Worm (Caenorhabditis elegans) whole organism, late embryonic: ENCODE results near the gene clec-42.

Experiments
- F13H6.1 ChIP-seq: sonication (generic microtip); optimal IDR thresholded peaks from 2 replicates; lab custom pipeline; 2016; ENCODE audit warnings: missing genetic modification characterization, missing compliant biosample characterization
- K02D7.2 ChIP-seq: sonication (generic microtip); optimal IDR thresholded peaks from 2 replicates; lab custom pipeline; 2017; ENCODE audit warnings: mild to moderate bottlenecking, missing genetic modification characterization, missing compliant biosample characterization
- K09A11.1 ChIP-seq: sonication (generic microtip); optimal IDR thresholded peaks from 2 replicates; lab custom pipeline; 2017; ENCODE audit warnings: antibody characterized with exemption, mild to moderate bottlenecking, missing genetic modification characterization, missing compliant biosample characterization; ENCODE audit not compliant: insufficient read depth
- Y22D7AL.16 ChIP-seq: sonication (generic microtip); optimal IDR thresholded peaks from 2 replicates; lab custom pipeline; 2016; ENCODE audit warnings: missing genetic modification characterization, missing compliant biosample characterization
- ceh-14 ChIP-seq: sonication (generic microtip); optimal IDR thresholded peaks from 2 replicates; lab custom pipeline; 2016; ENCODE audit warnings: missing genotype, missing genetic modification characterization, missing compliant biosample characterization
- ceh-2 ChIP-seq: sonication (generic microtip); optimal IDR thresholded peaks from 2 replicates; lab custom pipeline; 2016; ENCODE audit warnings: missing genotype, missing genetic modification characterization, missing compliant biosample characterization
- ceh-24 ChIP-seq: sonication (generic microtip); optimal IDR thresholded peaks from 2 replicates; lab custom pipeline; 2016; ENCODE audit warnings: mild to moderate bottlenecking, missing genetic modification characterization, missing compliant biosample characterization
- ceh-30 ChIP-seq: fragments of 150-350 bp; optimal IDR thresholded peaks from 2 replicates; lab custom pipeline; 2014; ENCODE audit warnings: missing biosample characterization, missing genetic modification characterization
- ceh-31 ChIP-seq: sonication (generic microtip); optimal IDR thresholded peaks from 2 replicates; lab custom pipeline; 2016; ENCODE audit warnings: missing genetic modification characterization, missing compliant biosample characterization
- ceh-34 ChIP-seq: sonication (generic microtip); optimal IDR thresholded peaks from 2 replicates; lab custom pipeline; 2016; ENCODE audit warnings: mild to moderate bottlenecking, missing genetic modification characterization, missing compliant biosample characterization
- ceh-45 ChIP-seq: fragments of 200-800 bp; sonication (Bioruptor generic); IDR thresholded peaks from 2 replicates; pipeline ENCODE4 v1.3.6; 2022; ENCODE audit warnings: missing genetic modification reagents, missing genetic modification characterization, missing compliant biosample characterization
- ceh-48 ChIP-seq: sonication (generic microtip); optimal IDR thresholded peaks from 2 replicates; lab custom pipeline; 2016; ENCODE audit warnings: missing genetic modification characterization, inconsistent platforms, missing compliant biosample characterization
- ceh-9 ChIP-seq: sonication (generic microtip); optimal IDR thresholded peaks from 2 replicates; lab custom pipeline; 2016; ENCODE audit warnings: mild to moderate bottlenecking, missing genetic modification characterization, inconsistent platforms, missing compliant biosample characterization
- che-1 ChIP-seq: sonication (generic microtip); optimal IDR thresholded peaks from 2 replicates; lab custom pipeline; 2016; ENCODE audit warnings: mild to moderate bottlenecking, missing genetic modification characterization, missing compliant biosample characterization
- dve-1 ChIP-seq: sonication (generic microtip); optimal IDR thresholded peaks from 2 replicates; lab custom pipeline; 2017; ENCODE audit warnings: antibody characterized with exemption, mild to moderate bottlenecking, missing genetic modification characterization, missing compliant biosample characterization
- ets-4 ChIP-seq: sonication (generic microtip); optimal IDR thresholded peaks from 2 replicates; lab custom pipeline; 2016; ENCODE audit warnings: missing genetic modification characterization, missing compliant biosample characterization
- fkh-6 ChIP-seq: sonication (generic microtip); optimal IDR thresholded peaks from 2 replicates; lab custom pipeline; 2016; ENCODE audit warnings: missing genetic modification characterization, missing compliant biosample characterization
- hlh-6 ChIP-seq: sonication (generic microtip); optimal IDR thresholded peaks from 2 replicates; lab custom pipeline; 2016; ENCODE audit warnings: missing genotype, missing genetic modification characterization, missing compliant biosample characterization
- lim-6 ChIP-seq: sonication (generic microtip); optimal IDR thresholded peaks from 2 replicates; lab custom pipeline; 2016; ENCODE audit warnings: missing genetic modification characterization, missing compliant biosample characterization
- nhr-11 ChIP-seq: fragments of 150-350 bp; optimal IDR thresholded peaks from 2 replicates; lab custom pipeline; 2014; ENCODE audit warnings: missing biosample characterization, missing genetic modification characterization
- nhr-232 ChIP-seq: sonication (generic microtip); optimal IDR thresholded peaks from 2 replicates; lab custom pipeline; 2016; ENCODE audit warnings: missing genetic modification characterization, missing compliant biosample characterization
- odd-2 ChIP-seq: sonication (generic microtip); optimal IDR thresholded peaks from 2 replicates; lab custom pipeline; 2017; ENCODE audit warnings: antibody characterized with exemption, mild to moderate bottlenecking, missing genetic modification characterization, missing compliant biosample characterization
- pax-1 ChIP-seq: fragments of 150-350 bp; optimal IDR thresholded peaks from 2 replicates; lab custom pipeline; 2014; ENCODE audit warnings: missing biosample characterization, missing genetic modification characterization
- pha-2 ChIP-seq: sonication (generic microtip); optimal IDR thresholded peaks from 2 replicates; lab custom pipeline; 2017; ENCODE audit warnings: mild to moderate bottlenecking, missing genetic modification characterization, missing compliant biosample characterization
- pros-1 ChIP-seq: fragments of 150-350 bp; optimal IDR thresholded peaks from 2 replicates; lab custom pipeline; 2014; ENCODE audit warnings: missing biosample characterization, missing genetic modification reagents, missing genetic modification characterization
- sox-2 ChIP-seq: fragments of 200-800 bp; sonication (Bioruptor generic); IDR thresholded peaks from 2 replicates; pipeline ENCODE4 v1.3.6; 2022; ENCODE audit warnings: missing genetic modification reagents, missing genetic modification characterization, missing compliant biosample characterization
- tbx-2 ChIP-seq: sonication (generic microtip); optimal IDR thresholded peaks from 2 replicates; lab custom pipeline; 2016; ENCODE audit warnings: missing genetic modification characterization, missing compliant biosample characterization
- tbx-7 ChIP-seq: sonication (generic microtip); optimal IDR thresholded peaks from 2 replicates; lab custom pipeline; 2016; ENCODE audit warnings: missing genotype, missing genetic modification characterization, missing compliant biosample characterization
- ttx-3 ChIP-seq: sonication (generic microtip); optimal IDR thresholded peaks from 2 replicates; lab custom pipeline; 2016; ENCODE audit warnings: missing genetic modification reagents, missing genetic modification characterization, missing compliant biosample characterization
- unc-3 ChIP-seq, 2 experiments: fragments of 200-800 bp in 1 of 2; sonication (Bioruptor generic) in 1 of 2; sonication (generic microtip) in 1 of 2; conservative IDR thresholded peaks in 1 of 2; optimal IDR thresholded peaks in 1 of 2; 2 replicates each; pipeline versions ENCODE4 v1.3.6 to Lab custom; 2016 to 2022; ENCODE audit warnings: missing compliant biosample characterization in 2 of 2, missing genetic modification characterization in 2 of 2, missing genetic modification reagents in 1 of 2
- unc-55 ChIP-seq: sonication (generic microtip); optimal IDR thresholded peaks from 2 replicates; lab custom pipeline; 2017; ENCODE audit warnings: missing biosample characterization, missing genetic modification reagents, missing genetic modification characterization
- unc-86 ChIP-seq: sonication (generic microtip); optimal IDR thresholded peaks from 2 replicates; lab custom pipeline; 2016; ENCODE audit warnings: missing genetic modification characterization, missing compliant biosample characterization
- ztf-16 ChIP-seq: sonication (generic microtip); optimal IDR thresholded peaks from 2 replicates; lab custom pipeline; 2017; ENCODE audit warnings: missing genetic modification characterization, missing compliant biosample characterization

Gene clec-42

ce11 chrV:18157707-18158106, 33.5 kb upstream of the clec-42 start, which contains the start of gene clec-48:
clec-48 (plus strand) TSS chrV:18158026.
- TF ChIP-seq nhr-11, result no peak
- no peak for TF ChIP-seq odd-2
- no peak for TF ChIP-seq ceh-30 (tag; lab: Kevin White, UChicago)
- TF ChIP-seq ceh-34, result no peak
- TF ChIP-seq ceh-45 (GFP tag; lab: Robert Waterston, UW), result no peak
- no peak for TF ChIP-seq ceh-9 (tag; lab: Kevin White, UChicago)
- no peak for TF ChIP-seq unc-3 (GFP tag; conservative IDR thresholded peaks at IDR 0.05; lab: Robert Waterston, UW)
- TF ChIP-seq unc-3 (tag; optimal IDR thresholded peaks at IDR 0.05; lab: Kevin White, UChicago), result no peak
- TF ChIP-seq pax-1, result no peak
- TF ChIP-seq ceh-31 (tag; lab: Kevin White, UChicago), result no peak
- TF ChIP-seq unc-86 (tag; lab: Kevin White, UChicago), result no peak
- no peak for TF ChIP-seq che-1
- no peak for TF ChIP-seq nhr-232 (tag; lab: Kevin White, UChicago)
- TF ChIP-seq ceh-48, result no peak
- no peak for TF ChIP-seq ceh-2 (tag; lab: Kevin White, UChicago)
- no peak for TF ChIP-seq fkh-6
- TF ChIP-seq Y22D7AL.16, result no peak

- TF ChIP-seq tbx-2 (tag; lab: Kevin White, UChicago), result no peak
- TF ChIP-seq dve-1 (tag; lab: Kevin White, UChicago), result no peak
- TF ChIP-seq hlh-6 (tag; lab: Kevin White, UChicago), result no peak
- no peak for TF ChIP-seq K02D7.2 (tag; lab: Kevin White, UChicago)
- no peak for TF ChIP-seq ceh-9 (tag; lab: Kevin White, UChicago)
- no peak for TF ChIP-seq pros-1 (tag; lab: Kevin White, UChicago)
Measured at ce11 chrV:18158172-18158571, 33.0 kb upstream of the clec-42 start.

- TF ChIP-seq unc-55 (GFP tag; lab: Kevin White, UChicago) (no peak), pha-2 (tag; lab: Kevin White, UChicago) (no peak), K09A11.1 (no peak), sox-2 (GFP tag; lab: Robert Waterston, UW) (no peak), lim-6 (no peak), F13H6.1 (tag; lab: Kevin White, UChicago) (no peak), ceh-24 (tag; lab: Kevin White, UChicago) (no peak), odd-2 (no peak), ets-4 (tag; lab: Kevin White, UChicago) (no peak), ceh-14 (no peak), tbx-7 (no peak)
Measured at ce11 chrV:18161228-18161627, 30.0 kb upstream of the clec-42 start, which contains the start of gene C14A6.13. C14A6.13 (minus strand) TSS chrV:18161328.

- TF ChIP-seq unc-55 (GFP tag; lab: Kevin White, UChicago) (no peak), ttx-3 (tag; lab: Kevin White, UChicago) (no peak), ceh-45 (GFP tag; lab: Robert Waterston, UW) (no peak), ceh-34 (no peak), ets-4 (tag; lab: Kevin White, UChicago) (no peak)
- TF ChIP-seq, all 69 proteins: peak for 0
Measured at ce11 chrV:18162568-18162967, 28.6 kb upstream of the clec-42 start, which contains the start of gene C14A6.12. C14A6.12 (minus strand) TSS chrV:18162668.

- TF ChIP-seq ztf-16 (tag; lab: Kevin White, UChicago) (no peak), unc-3 (GFP tag; conservative IDR thresholded peaks at IDR 0.05; lab: Robert Waterston, UW) (no peak), unc-3 (tag; optimal IDR thresholded peaks at IDR 0.05; lab: Kevin White, UChicago) (no peak), nhr-232 (tag; lab: Kevin White, UChicago) (no peak), tbx-7 (no peak), ceh-2 (tag; lab: Kevin White, UChicago) (no peak)
Measured at ce11 chrV:18163434-18163833, 27.8 kb upstream of the clec-42 start.
